Worm (Caenorhabditis elegans) whole organism, L1 larva: ENCODE measurements around the gene ZK1010.10.

Source experiments
- jun-1 ChIP-seq: fragments of 150-350 bp; optimal IDR thresholded peaks from 2 replicates; lab custom pipeline; 2014; ENCODE audit warnings: missing biosample characterization, missing genetic modification reagents, missing genetic modification characterization
- mab-9 ChIP-seq: fragments of 200-800 bp; sonication (Bioruptor generic); IDR thresholded peaks from 2 replicates; pipeline ENCODE4 v1.3.6; 2022; ENCODE audit warnings: missing genetic modification reagents, missing genetic modification characterization, missing compliant biosample characterization
- unc-98 ChIP-seq: fragments of 200-800 bp; sonication (Bioruptor generic); IDR thresholded peaks from 2 replicates; pipeline ENCODE4 v1.3.6; 2022; ENCODE audit warnings: missing genetic modification characterization, missing compliant biosample characterization

Gene ZK1010.10

DNA sequence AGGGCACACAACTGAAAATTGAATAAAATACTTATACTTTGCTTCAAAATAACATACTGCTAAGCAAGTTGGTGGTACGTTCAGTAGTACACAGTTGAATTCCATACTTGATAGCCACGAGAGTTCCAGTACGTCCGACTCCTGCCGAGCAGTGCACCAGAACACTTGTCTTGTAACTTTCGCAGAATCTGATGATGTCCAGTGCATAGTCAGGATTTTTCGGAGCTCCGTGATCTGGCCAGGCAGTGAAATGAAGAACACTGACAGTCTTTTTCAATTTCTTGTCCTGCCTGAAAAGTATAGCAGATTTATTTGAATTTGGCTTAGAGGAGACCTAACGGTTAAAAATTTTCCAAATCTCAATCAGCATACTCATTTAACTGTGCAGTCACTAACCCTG, 47.8 kb downstream of the ZK1010.10 start:
- no peak for TF ChIP-seq mab-9
- TF ChIP-seq unc-98 (GFP tag; lab: Robert Waterston, UW), result no peak
- TF ChIP-seq jun-1 (tag; lab: Kevin White, UChicago), result no peak
